Fruit fly (Drosophila melanogaster): ENCODE measurements around the gene CG3527.

Gene CG3527

DNA sequence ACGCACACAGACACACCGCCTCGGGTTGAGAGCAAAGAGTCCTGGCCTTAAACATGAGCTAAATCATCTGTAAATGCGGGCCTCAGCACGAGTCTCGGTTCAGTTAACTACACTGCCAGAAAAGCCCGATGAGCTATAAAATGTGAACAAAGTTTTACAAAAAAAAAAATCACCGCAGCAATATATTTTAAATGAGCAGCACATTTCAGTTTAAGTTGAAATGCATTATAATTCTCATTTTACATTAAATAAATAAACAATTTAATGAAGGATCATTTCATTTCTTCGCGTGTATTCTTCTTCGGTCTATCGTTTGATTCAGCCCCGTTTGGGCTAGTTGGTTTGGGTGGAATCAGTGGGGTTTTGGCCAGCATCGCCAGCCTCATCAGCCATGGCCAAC, 46.5 kb upstream of the CG3527 start (continued):
- TF ChIP-seq crol (GFP tag; IDR thresholded peaks at IDR 0.05): no peak
- TF ChIP-seq Doc3 (GFP tag; IDR thresholded peaks at IDR 0.05; ENCODE audit: partially characterized antibody): no peak
- TF ChIP-seq Xrp1 (GFP tag; IDR thresholded peaks at IDR 0.05): peak; percentile 61; the same call in 1 of the 2 replicates
- TF ChIP-seq nmo (GFP tag; optimal IDR thresholded peaks at IDR 0.05): peak; percentile 28
- TF ChIP-seq zfh2 (GFP tag; optimal IDR thresholded peaks at IDR 0.05): no peak
- TF ChIP-seq schlank (tag; optimal IDR thresholded peaks at IDR 0.05): no peak
- no peak for TF ChIP-seq CG43689 (GFP tag; IDR thresholded peaks at IDR 0.05)
- no peak for TF ChIP-seq CG1647 (GFP tag; optimal IDR thresholded peaks at IDR 0.05)
- TF ChIP-seq Ssrp (tag; optimal IDR thresholded peaks at IDR 0.05): peak; percentile 13
- no peak for TF ChIP-seq Antp (GFP tag; optimal IDR thresholded peaks at IDR 0.05)
- no peak for TF ChIP-seq luna (GFP tag; optimal IDR thresholded peaks at IDR 0.05)
- TF ChIP-seq CG9932 (GFP tag; IDR thresholded peaks at IDR 0.05): no peak
- TF ChIP-seq CG5180 (GFP tag; optimal IDR thresholded peaks at IDR 0.05): no peak
- no peak for TF ChIP-seq fd64A (GFP tag; optimal IDR thresholded peaks at IDR 0.05)
- TF ChIP-seq CG1832 (GFP tag; optimal IDR thresholded peaks at IDR 0.05): no peak
- TF ChIP-seq fd96Cb (tag; optimal IDR thresholded peaks at IDR 0.05): no peak
- TF ChIP-seq gce (GFP tag; IDR thresholded peaks at IDR 0.05): no peak
- no peak for TF ChIP-seq CG10543 (GFP tag; optimal IDR thresholded peaks at IDR 0.05)
- no peak for TF ChIP-seq MBD-R2 (GFP tag; IDR thresholded peaks at IDR 0.05)
- TF ChIP-seq ase (GFP tag; IDR thresholded peaks at IDR 0.05): no peak
- no peak for TF ChIP-seq CkIIα-i1 (GFP tag; IDR thresholded peaks at IDR 0.05)
- no peak for TF ChIP-seq pzg (GFP tag; optimal IDR thresholded peaks at IDR 0.05)
- TF ChIP-seq CG13287 (GFP tag; IDR thresholded peaks at IDR 0.05; ENCODE audit: partially characterized antibody): no peak
- TF ChIP-seq CG10267 (tag; optimal IDR thresholded peaks at IDR 0.05): peak; percentile 10
- TF ChIP-seq CG4424 (GFP tag; optimal IDR thresholded peaks at IDR 0.05): no peak
- TF ChIP-seq sisA (GFP tag; IDR thresholded peaks at IDR 0.05): peak; percentile 25; the same call in 1 of the 2 replicates
- no peak for TF ChIP-seq NK7.1 (GFP tag; optimal IDR thresholded peaks at IDR 0.05)
- TF ChIP-seq odd (GFP tag; optimal IDR thresholded peaks at IDR 0.05): no peak
- TF ChIP-seq ftz-f1 (GFP tag; optimal IDR thresholded peaks at IDR 0.05): no peak
- TF ChIP-seq Hmr (GFP tag; optimal IDR thresholded peaks at IDR 0.05): peak; percentile 18
- TF ChIP-seq Dll (GFP tag; IDR thresholded peaks at IDR 0.05; ENCODE audit: partially characterized antibody): no peak
- no peak for TF ChIP-seq ewg (GFP tag; optimal IDR thresholded peaks at IDR 0.05)
- 0 out of 3 replicates have a peak, but pooled peaks have one; percentile 33 for TF ChIP-seq ci (GFP tag; IDR thresholded peaks at IDR 0.05)
- peak; percentile 5 to 26 for TF ChIP-seq Pdp1 (GFP tag; optimal IDR thresholded peaks at IDR 0.05)
- TF ChIP-seq CG7357 (GFP tag; IDR thresholded peaks at IDR 0.05): no peak
- no peak for TF ChIP-seq kay (GFP tag; optimal IDR thresholded peaks at IDR 0.05)
- no peak for TF ChIP-seq CG13894 (tag; optimal IDR thresholded peaks at IDR 0.05)
- no peak for TF ChIP-seq lbe (GFP tag; optimal IDR thresholded peaks at IDR 0.05)
- no peak for TF ChIP-seq CG14860 (GFP tag; IDR thresholded peaks at IDR 0.05; ENCODE audit: partially characterized antibody)
- peak; percentile 23 for TF ChIP-seq CoRest (tag; optimal IDR thresholded peaks at IDR 0.05)
- no peak for TF ChIP-seq chm (GFP tag; IDR thresholded peaks at IDR 0.05)
- no peak for TF ChIP-seq caup (GFP tag; optimal IDR thresholded peaks at IDR 0.05; ENCODE audit: severe bottlenecking)
- TF ChIP-seq trem (tag; optimal IDR thresholded peaks at IDR 0.05): no peak
- no peak for TF ChIP-seq NFAT (GFP tag; IDR thresholded peaks at IDR 0.05)
- no peak for TF ChIP-seq ken (GFP tag; IDR thresholded peaks at IDR 0.05)
- TF ChIP-seq D19B (GFP tag; optimal IDR thresholded peaks at IDR 0.05): no peak
- no peak for TF ChIP-seq CG3726 (GFP tag; IDR thresholded peaks at IDR 0.05)
- TF ChIP-seq CG9727 (GFP tag; optimal IDR thresholded peaks at IDR 0.05): peak; percentile 60
- TF ChIP-seq vvl (GFP tag; IDR thresholded peaks at IDR 0.05): peak; percentile 45; the same call in 1 of the 2 replicates
- TF ChIP-seq dm (GFP tag; optimal IDR thresholded peaks at IDR 0.05): no peak
- no peak for TF ChIP-seq Sry-β (GFP tag; optimal IDR thresholded peaks at IDR 0.05)
